Worm (Caenorhabditis elegans) whole organism, L4/young adult: ENCODE data around the gene Y116A8C.465.

Experiments
- W03F9.2 ChIP-seq: fragments of 150-350 bp; optimal IDR thresholded peaks from 2 replicates; lab custom pipeline; 2014; ENCODE audit warnings: missing biosample characterization, missing genetic modification characterization
- dao-5 ChIP-seq: sonication (generic microtip); optimal IDR thresholded peaks from 2 replicates; lab custom pipeline; 2016; ENCODE audit warnings: missing genotype, missing genetic modification characterization, moderate library complexity, missing compliant biosample characterization
- him-1 ChIP-seq: sonication (generic microtip); optimal IDR thresholded peaks from 2 replicates; lab custom pipeline; 2016; ENCODE audit warnings: missing genotype, missing genetic modification reagents, missing genetic modification characterization, missing compliant biosample characterization

DNA sequence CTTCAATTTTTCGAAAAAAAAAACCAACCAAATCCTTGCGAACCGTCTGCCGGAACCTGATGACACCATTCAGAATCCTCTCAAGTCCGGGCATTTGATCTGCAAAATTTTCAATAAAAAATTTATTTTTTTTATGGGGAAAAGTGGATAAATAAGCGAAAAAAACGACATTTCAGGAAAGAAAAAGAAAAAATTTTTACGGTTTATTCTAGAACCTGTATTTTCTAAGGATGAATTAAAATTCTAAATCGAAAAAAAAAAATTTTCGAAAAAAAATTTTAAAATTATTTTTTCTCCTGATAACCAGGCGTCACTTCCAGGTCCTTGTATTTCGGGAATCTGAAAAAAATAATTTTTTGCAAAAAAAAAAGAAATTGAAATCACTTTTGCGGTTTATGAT, 35.1 kb downstream of the Y116A8C.465 start, which contains the start of gene bca-2:
- TF ChIP-seq him-1 (tag; lab: Kevin White, UChicago): no peak
- TF ChIP-seq dao-5: no peak
- TF ChIP-seq W03F9.2 (tag; lab: Kevin White, UChicago): no peak
